Worm (Caenorhabditis elegans) whole organism, L4 larva: ENCODE results near the gene T21C9.9.

Experiments
- Y48G9A.11 ChIP-seq: fragments of 200-800 bp; sonication (Bioruptor generic); IDR thresholded peaks from 2 replicates; pipeline ENCODE4 v1.3.6; 2022; ENCODE audit warnings: missing genetic modification reagents, missing genetic modification characterization, missing compliant biosample characterization
- Y75B8A.6 ChIP-seq: fragments of 200-800 bp; sonication (Bioruptor generic); IDR thresholded peaks from 2 replicates; pipeline ENCODE4 v1.3.6; 2022; ENCODE audit warnings: missing genetic modification reagents, missing genetic modification characterization, missing compliant biosample characterization
- ctbp-1 ChIP-seq: fragments of 200-800 bp; sonication (Bioruptor generic); IDR thresholded peaks from 2 replicates; pipeline ENCODE4 v1.3.6; 2022; ENCODE audit warnings: missing genetic modification reagents, missing genetic modification characterization, missing compliant biosample characterization
- fkh-10 ChIP-seq: fragments of 150-350 bp; optimal IDR thresholded peaks from 2 replicates; lab custom pipeline; 2014; ENCODE audit warnings: missing biosample characterization, missing genetic modification reagents, missing genetic modification characterization
- fos-1 ChIP-seq: fragments of 150-350 bp; optimal IDR thresholded peaks from 2 replicates; lab custom pipeline; 2014; ENCODE audit warnings: missing biosample characterization, missing genetic modification characterization
- jun-1 ChIP-seq: fragments of 150-350 bp; optimal IDR thresholded peaks from 2 replicates; lab custom pipeline; 2014; ENCODE audit warnings: missing biosample characterization, missing genetic modification reagents, missing genetic modification characterization
- lsy-2 ChIP-seq, 2 experiments: fragments of 150-350 bp in 1 of 2; sonication (generic microtip) in 1 of 2; optimal IDR thresholded peaks; 2 replicates each; lab custom pipeline; 2014 to 2017; ENCODE audit warnings: missing biosample characterization in 2 of 2, missing genetic modification characterization in 2 of 2
- mdl-1 ChIP-seq, 2 experiments: fragments of 150-350 bp in 1 of 2; sonication (generic microtip) in 1 of 2; optimal IDR thresholded peaks; 2 replicates each; lab custom pipeline; 2014 to 2017; ENCODE audit warnings: missing biosample characterization in 2 of 2, missing genetic modification characterization in 2 of 2
- mep-1 ChIP-seq: fragments of 150-350 bp; sonication (generic microtip); optimal IDR thresholded peaks from 3 replicates; lab custom pipeline; 2014; ENCODE audit warnings: missing biosample characterization, missing genetic modification characterization
- nhr-77 ChIP-seq: fragments of 150-350 bp; optimal IDR thresholded peaks from 2 replicates; lab custom pipeline; 2014; ENCODE audit warnings: missing biosample characterization, missing genetic modification characterization
- snpc-1.2 ChIP-seq: fragments of 200-800 bp; sonication (Bioruptor generic); IDR thresholded peaks from 2 replicates; pipeline ENCODE4 v1.3.6; 2022; ENCODE audit warnings: missing genetic modification reagents, missing genetic modification characterization, missing compliant biosample characterization
- unc-130 ChIP-seq: sonication (generic microtip); optimal IDR thresholded peaks from 2 replicates; lab custom pipeline; 2016; ENCODE audit warnings: missing genetic modification reagents, missing genetic modification characterization, missing compliant biosample characterization
- ztf-11 ChIP-seq: fragments of 150-350 bp; optimal IDR thresholded peaks from 2 replicates; lab custom pipeline; 2014; ENCODE audit warnings: missing biosample characterization, missing genetic modification characterization

- TF ChIP-seq Y48G9A.11 (GFP tag; lab: Robert Waterston, UW) (no peak), unc-130 (GFP tag; lab: Kevin White, UChicago) (no peak), fos-1 (tag; lab: Kevin White, UChicago) (no peak), ctbp-1 (no peak), snpc-1.2 (GFP tag; lab: Robert Waterston, UW) (no peak), mep-1 (no peak), jun-1 (no peak), ztf-11 (no peak), mdl-1 (tag; optimal IDR thresholded peaks at IDR 0.05; lab: Kevin White, UChicago) (no peak), nhr-77 (no peak), lsy-2 (tag; optimal IDR thresholded peaks at IDR 0.05; lab: Kevin White, UChicago) (no peak), fkh-10 (GFP tag; lab: Kevin White, UChicago) (no peak), Y75B8A.6 (GFP tag; lab: Robert Waterston, UW) (no peak)
These were observed 40.4 kb upstream of the T21C9.9 start, which contains the start of gene mab-23 for ce11 chrV:10632758-10633157.
